Worm (Caenorhabditis elegans): ENCODE results near the gene clec-257.

DNA sequence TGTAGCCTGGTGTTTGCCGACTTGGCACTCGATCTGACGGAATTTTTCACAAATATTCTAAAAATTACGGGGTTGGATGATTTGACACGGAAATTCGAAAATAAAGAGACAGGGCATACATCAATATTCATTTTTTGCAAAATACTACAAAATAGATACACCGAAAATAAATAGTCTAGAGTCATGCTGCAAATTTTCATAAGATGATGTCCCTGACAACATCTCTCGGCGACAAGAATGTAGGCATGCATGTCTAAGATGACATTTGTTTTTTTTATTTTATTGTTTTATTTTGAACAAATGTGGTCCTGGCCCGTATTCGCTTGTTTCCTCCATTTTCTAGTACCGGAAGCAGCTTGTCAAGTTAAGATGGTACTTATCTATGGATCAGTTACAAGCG is 1.5 kb upstream of the clec-257 start, which contains the start of gene clec-256:
- TF ChIP-seq klf-2 (GFP tag; conservative IDR thresholded peaks at IDR 0.05) (no peak), tab-1 (GFP tag; IDR thresholded peaks at IDR 0.05) (no peak)
